Worm (Caenorhabditis elegans): ENCODE data around the gene ufd-2.

DNA sequence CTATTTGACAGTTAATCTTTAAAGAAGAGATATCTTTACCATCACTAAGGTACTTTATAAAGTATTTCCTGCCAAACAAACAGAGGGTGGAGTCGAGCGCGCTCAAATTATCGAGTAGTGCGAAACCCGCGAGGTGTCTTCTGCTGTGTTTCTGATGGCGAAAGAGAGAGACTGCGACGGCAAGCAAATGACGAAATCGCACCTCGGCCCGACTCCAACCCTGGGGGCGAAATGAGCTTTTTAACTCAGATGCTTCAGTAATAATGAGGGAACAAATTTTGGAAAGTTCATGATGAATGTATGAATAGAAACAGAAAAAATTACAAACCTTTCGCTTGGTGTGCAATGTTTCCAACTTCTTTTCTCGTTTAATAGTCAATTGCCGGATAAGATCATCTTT is 29.0 kb downstream of the ufd-2 start:
- TF ChIP-seq dao-5 (tag; optimal IDR thresholded peaks at IDR 0.05) = no peak
- no peak for TF ChIP-seq him-1 (tag; optimal IDR thresholded peaks at IDR 0.05)
